Fruit fly (Drosophila melanogaster) whole organism, wandering third instar larva: Measurements from ENCODE around the gene CG43182.

Experiments
- CG9705 ChIP-seq: fragments of 200-800 bp; sonication (Bioruptor generic); optimal IDR thresholded peaks from 2 replicates; lab custom pipeline; 2018; ENCODE audit warnings: missing biosample characterization, mild to moderate bottlenecking, missing genetic modification characterization
- HLH106 ChIP-seq: fragments of 200-800 bp; optimal IDR thresholded peaks from 3 replicates; lab custom pipeline; 2019; ENCODE audit warnings: missing biosample characterization, mild to moderate bottlenecking, missing genetic modification characterization, moderate library complexity
- Hr83 ChIP-seq: fragments of 200-300 bp; sonication (Bioruptor generic); optimal IDR thresholded peaks from 2 replicates; lab custom pipeline; 2016; ENCODE audit warnings: missing biosample characterization, mild to moderate bottlenecking, missing genetic modification characterization, moderate library complexity; ENCODE audit not compliant: poor library complexity, severe bottlenecking
- OdsH ChIP-seq: fragments of 200-800 bp; sonication (Bioruptor generic); optimal IDR thresholded peaks from 2 replicates; lab custom pipeline; 2016; ENCODE audit warnings: missing biosample characterization, mild to moderate bottlenecking, missing genetic modification characterization
- Vsx2 ChIP-seq: fragments of 200-300, 225-300 bp; sonication (Bioruptor generic); optimal IDR thresholded peaks from 2 replicates; lab custom pipeline; 2018; ENCODE audit warnings: missing biosample characterization, missing genetic modification characterization; ENCODE audit not compliant: partially characterized antibody
- pan ChIP-seq: fragments of >200 bp; optimal IDR thresholded peaks from 2 replicates; lab custom pipeline; 2017
- tai ChIP-seq: sonication (Bioruptor generic); optimal IDR thresholded peaks from 2 replicates; lab custom pipeline; 2016; ENCODE audit warnings: missing biosample characterization, missing genetic modification characterization
- usp ChIP-seq: fragments of >200 bp; optimal IDR thresholded peaks from 2 replicates; lab custom pipeline; 2017; ENCODE audit warnings: missing biosample characterization, missing genetic modification characterization

DNA sequence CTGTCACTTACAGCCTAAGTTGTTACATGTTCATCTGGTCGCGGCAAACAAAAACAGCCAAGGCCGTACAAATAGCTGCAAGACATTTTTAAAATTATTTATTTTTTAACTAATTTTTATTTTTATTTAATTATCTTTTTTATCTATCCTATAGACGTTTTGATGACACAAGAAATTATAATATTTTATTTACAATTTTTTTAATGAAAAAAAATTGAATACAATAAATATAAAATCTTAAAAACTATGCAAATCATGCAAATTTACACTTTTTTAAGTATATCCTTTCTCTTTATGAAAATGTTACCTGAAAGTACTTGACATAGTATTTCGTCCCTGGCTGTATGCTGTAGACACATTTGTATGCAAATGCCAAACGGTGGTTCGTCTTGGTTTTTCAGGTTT, 14.7 kb upstream of the CG43182 start:
- TF ChIP-seq usp (no peak), tai (GFP tag; lab: Kevin White, UChicago) (no peak), HLH106 (tag; lab: Kevin White, UChicago) (peak; percentile 31), OdsH (GFP tag; lab: Kevin White, UChicago) (no peak), CG9705 (no peak), Vsx2 (GFP tag; lab: Kevin White, UChicago) (no peak), pan (lab: Kevin White, UChicago) (no peak), Hr83 (GFP tag; lab: Kevin White, UChicago) (no peak)
